Fruit fly (Drosophila melanogaster) whole organism, adult: ENCODE data around the gene CG10467.

Source experiments
- kay ChIP-seq: fragments of 200-800 bp; sonication (Bioruptor generic); peaks from one replicate; lab custom pipeline; 2016; ENCODE audit warnings: missing biosample characterization, missing genetic modification characterization, borderline replicate concordance
- tj ChIP-seq: fragments of 200-800 bp; sonication (Bioruptor generic); optimal IDR thresholded peaks from 3 replicates; lab custom pipeline; 2017; ENCODE audit warnings: missing biosample characterization, mild to moderate bottlenecking, missing genetic modification characterization, moderate library complexity

- TF ChIP-seq kay (GFP tag; lab: Kevin White, UChicago) (no peak), tj (GFP tag; lab: Kevin White, UChicago) (no peak)
Measured at dm6 chr3L:6138586-6138985, 44.0 kb upstream of the CG10467 start.
